Worm (Caenorhabditis elegans): ENCODE results near the gene Y43F4B.10.

Y43F4B.10 gene

DNA sequence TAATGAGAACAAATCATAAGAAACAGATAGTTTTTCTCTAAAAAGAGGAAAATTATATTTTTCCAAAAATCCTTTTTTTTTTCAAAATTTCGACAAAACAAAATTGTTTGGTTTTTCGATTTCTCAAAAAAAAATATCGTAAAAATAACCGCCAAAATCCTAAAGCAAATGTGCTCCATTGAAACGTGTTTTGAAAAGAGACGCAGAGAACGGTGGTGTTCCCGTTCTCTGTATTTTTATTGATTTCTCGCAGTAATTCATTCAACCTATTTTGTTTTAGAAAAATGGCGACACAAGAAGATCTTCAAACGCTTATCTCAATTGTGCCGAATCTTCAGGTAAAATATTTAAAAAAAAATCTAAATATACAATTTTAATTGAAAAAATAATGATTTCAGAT lies at the start of gene Y43F4B.10:
Y43F4B.10 (plus strand) TSS at position 281 of the 400 bp plus-strand sequence.
- peak; percentile 46 for TF ChIP-seq lin-15B (tag; optimal IDR thresholded peaks at IDR 0.05)
- TF ChIP-seq lin-39 (tag; optimal IDR thresholded peaks at IDR 0.05), result no peak
- peak; percentile 69 for TF ChIP-seq pha-4 (tag; optimal IDR thresholded peaks at IDR 0.05)
- no peak for TF ChIP-seq fos-1 (tag; optimal IDR thresholded peaks at IDR 0.05)
- TF ChIP-seq elt-3 (tag; optimal IDR thresholded peaks at IDR 0.05), result no peak
- no peak for TF ChIP-seq elt-1 (tag; optimal IDR thresholded peaks at IDR 0.05)
- peak; percentile 34 for TF ChIP-seq ceh-28 (tag; optimal IDR thresholded peaks at IDR 0.05)
- no peak for TF ChIP-seq fkh-2 (tag; optimal IDR thresholded peaks at IDR 0.05)
- TF ChIP-seq elt-2 (tag; optimal IDR thresholded peaks at IDR 0.05), result no peak
- TF ChIP-seq nhr-23 (tag; optimal IDR thresholded peaks at IDR 0.05), result peak; percentile 64
- peak; percentile 16 for TF ChIP-seq nhr-25 (tag; optimal IDR thresholded peaks at IDR 0.05)
- TF ChIP-seq nfya-1 (tag; optimal IDR thresholded peaks at IDR 0.05; ENCODE audit: insufficient read depth), result peak; percentile 55

DNA sequence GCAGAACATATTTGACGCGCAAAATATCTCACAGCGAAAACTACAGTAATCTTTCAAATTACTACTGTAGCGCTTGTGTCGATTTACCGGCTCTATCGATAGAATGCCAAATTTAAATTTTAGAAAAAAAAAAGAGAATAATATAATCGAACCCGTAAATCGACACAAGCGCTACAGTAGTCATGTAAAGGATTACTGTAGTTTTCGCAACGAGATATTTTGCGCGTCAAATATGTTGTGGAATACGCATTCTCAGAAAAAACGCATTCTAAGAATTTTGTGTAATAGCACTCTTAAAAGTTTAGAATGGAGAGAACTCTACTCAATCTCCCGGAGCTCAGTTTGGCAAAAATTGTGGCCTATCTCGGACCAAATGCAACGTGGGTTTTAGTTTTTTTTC lies 48.3 kb upstream of the Y43F4B.10 start, which contains the start of gene F56A8.5:
F56A8.5 (plus strand) TSS at position 301 of the 400 bp plus-strand sequence.
- TF ChIP-seq lsy-12 (tag; optimal IDR thresholded peaks at IDR 0.05), result no peak
- no peak for TF ChIP-seq elt-3 (tag; optimal IDR thresholded peaks at IDR 0.05)
- TF ChIP-seq egl-5 (tag; optimal IDR thresholded peaks at IDR 0.05), result no peak
- no peak for TF ChIP-seq nhr-28 (tag; optimal IDR thresholded peaks at IDR 0.05)
- no peak for TF ChIP-seq pqm-1 (tag; optimal IDR thresholded peaks at IDR 0.05)

DNA sequence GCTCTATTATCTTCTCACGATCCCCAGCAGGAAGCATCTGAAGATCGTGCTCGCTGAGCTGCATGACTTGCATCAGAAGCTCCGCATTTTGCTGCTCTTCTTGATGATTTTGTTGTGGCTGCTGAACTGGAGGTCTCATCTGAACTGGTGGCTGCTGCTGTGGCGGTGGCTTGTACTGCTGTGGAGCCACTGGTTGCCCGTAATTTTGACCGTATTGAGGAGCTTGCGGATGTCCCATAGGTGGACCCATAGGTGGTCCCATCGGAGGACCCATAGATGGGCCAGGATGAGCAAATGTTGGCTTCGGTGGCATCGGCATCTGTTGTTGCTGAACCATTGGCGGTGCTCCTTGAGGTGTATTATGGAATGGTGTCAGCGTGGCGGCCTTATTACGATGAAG lies 46.8 kb upstream of the Y43F4B.10 start:
- TF ChIP-seq egl-27 (tag; optimal IDR thresholded peaks at IDR 0.05) (no peak), tbx-2 (tag; optimal IDR thresholded peaks at IDR 0.05) (no peak), nhr-12 (tag; optimal IDR thresholded peaks at IDR 0.05) (no peak), eor-1 (tag; optimal IDR thresholded peaks at IDR 0.05) (no peak), lsy-12 (tag; optimal IDR thresholded peaks at IDR 0.05) (no peak), ceh-82 (tag; optimal IDR thresholded peaks at IDR 0.05) (no peak), mdl-1 (tag; optimal IDR thresholded peaks at IDR 0.05) (no peak), snpc-4 (tag; optimal IDR thresholded peaks at IDR 0.05) (no peak), skn-1 (tag; optimal IDR thresholded peaks at IDR 0.05) (no peak), sea-2 (GFP tag; optimal IDR thresholded peaks at IDR 0.05) (no peak), ceh-9 (tag; optimal IDR thresholded peaks at IDR 0.05) (no peak), lin-39 (tag; optimal IDR thresholded peaks at IDR 0.05) (no peak), nhr-25 (tag; optimal IDR thresholded peaks at IDR 0.05) (no peak), aly-2 (tag; optimal IDR thresholded peaks at IDR 0.05) (no peak), hmg-11 (tag; optimal IDR thresholded peaks at IDR 0.05) (no peak), nhr-28 (tag; optimal IDR thresholded peaks at IDR 0.05) (no peak), nhr-23 (tag; optimal IDR thresholded peaks at IDR 0.05) (no peak)

DNA sequence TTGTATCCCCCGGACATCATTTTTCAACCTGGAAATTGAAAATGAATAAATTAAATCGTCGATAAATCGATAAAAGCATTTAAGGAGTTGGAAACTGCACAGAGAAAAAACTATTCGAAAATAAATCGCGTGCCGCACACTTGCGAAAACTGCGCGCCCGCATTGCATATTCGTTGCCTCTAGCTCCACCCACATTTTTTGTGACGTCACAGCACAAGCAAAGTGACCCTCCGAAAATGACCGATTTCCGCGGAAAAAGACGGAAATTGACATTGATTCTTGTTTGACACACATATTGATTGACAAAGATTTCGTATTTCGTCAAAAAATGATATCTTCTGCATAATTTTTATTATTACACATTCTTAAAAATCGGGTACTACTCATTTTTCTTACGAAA lies 45.0 kb upstream of the Y43F4B.10 start, which contains the start of gene cpf-2:
cpf-2 (minus strand) TSS at position 28 of the 400 bp plus-strand sequence.
- TF ChIP-seq ceh-82 (tag; optimal IDR thresholded peaks at IDR 0.05) (peak; percentile 39), fos-1 (tag; optimal IDR thresholded peaks at IDR 0.05) (no peak), zag-1 (tag; optimal IDR thresholded peaks at IDR 0.05) (no peak), ztf-11 (tag; optimal IDR thresholded peaks at IDR 0.05) (no peak), lin-15B (tag; optimal IDR thresholded peaks at IDR 0.05) (peak; percentile 65), ama-1 (optimal IDR thresholded peaks at IDR 0.05) (no peak), ceh-9 (tag; optimal IDR thresholded peaks at IDR 0.05) (no peak), nhr-28 (tag; optimal IDR thresholded peaks at IDR 0.05) (no peak), nhr-25 (tag; optimal IDR thresholded peaks at IDR 0.05) (peak; percentile 36), sea-2 (GFP tag; optimal IDR thresholded peaks at IDR 0.05) (no peak), hmg-11 (tag; optimal IDR thresholded peaks at IDR 0.05) (peak; percentile 96), mml-1 (tag; optimal IDR thresholded peaks at IDR 0.05) (no peak), lin-39 (tag; optimal IDR thresholded peaks at IDR 0.05) (no peak), unc-39 (tag; optimal IDR thresholded peaks at IDR 0.05) (no peak), nhr-237 (tag; optimal IDR thresholded peaks at IDR 0.05) (no peak), pqm-1 (tag; optimal IDR thresholded peaks at IDR 0.05) (no peak), nhr-76 (tag; optimal IDR thresholded peaks at IDR 0.05) (no peak), nhr-12 (tag; optimal IDR thresholded peaks at IDR 0.05) (no peak), snpc-4 (tag; optimal IDR thresholded peaks at IDR 0.05) (peak; percentile 17), aly-2 (tag; optimal IDR thresholded peaks at IDR 0.05) (no peak), daf-12 (tag; optimal IDR thresholded peaks at IDR 0.05) (no peak), mdl-1 (tag; optimal IDR thresholded peaks at IDR 0.05) (no peak), ceh-28 (tag; optimal IDR thresholded peaks at IDR 0.05) (peak; percentile 78), elt-2 (tag; optimal IDR thresholded peaks at IDR 0.05) (peak; percentile 43), fkh-10 (GFP tag; optimal IDR thresholded peaks at IDR 0.05) (no peak), ZK546.5 (tag; optimal IDR thresholded peaks at IDR 0.05) (no peak), skn-1 (tag; optimal IDR thresholded peaks at IDR 0.05) (no peak), elt-3 (tag; optimal IDR thresholded peaks at IDR 0.05) (no peak), R02D3.7 (tag; optimal IDR thresholded peaks at IDR 0.05) (peak; percentile 63), elt-1 (tag; optimal IDR thresholded peaks at IDR 0.05) (no peak), ztf-4 (tag; optimal IDR thresholded peaks at IDR 0.05) (no peak), egl-27 (tag; optimal IDR thresholded peaks at IDR 0.05) (no peak), nhr-23 (tag; optimal IDR thresholded peaks at IDR 0.05) (peak; percentile 62), pha-4 (tag; optimal IDR thresholded peaks at IDR 0.05) (peak; percentile 68), jun-1 (tag; optimal IDR thresholded peaks at IDR 0.05) (peak; percentile 2), lsy-12 (tag; optimal IDR thresholded peaks at IDR 0.05) (peak; percentile 50), ceh-16 (tag; optimal IDR thresholded peaks at IDR 0.05) (no peak), egl-5 (tag; optimal IDR thresholded peaks at IDR 0.05) (no peak), tbx-2 (tag; optimal IDR thresholded peaks at IDR 0.05) (peak; percentile 66), nhr-77 (tag; optimal IDR thresholded peaks at IDR 0.05) (no peak), eor-1 (tag; optimal IDR thresholded peaks at IDR 0.05) (no peak), nhr-11 (tag; optimal IDR thresholded peaks at IDR 0.05) (no peak)
